Fruit fly (Drosophila melanogaster) S2 (cell line): Measurements from ENCODE around the gene CG44037.

Experiments used
- CG8478 ChIP-seq: fragments of >200 bp; optimal IDR thresholded peaks from 2 replicates; lab custom pipeline; 2018
- CTCF ChIP-seq, 2 experiments: fragments of >200 bp; optimal IDR thresholded peaks; 2 replicates each; lab custom pipeline; 2018

- TF ChIP-seq CG8478, result no peak
- TF ChIP-seq CTCF (optimal IDR thresholded peaks at IDR 0.05; lab: Kevin White, UChicago), result no peak
Observed at dm6 chr3R:12253887-12254286, 4.7 kb upstream of the CG44037 start, which contains the start of gene CG3942.
